Worm (Caenorhabditis elegans): ENCODE data around the gene clec-202.

DNA sequence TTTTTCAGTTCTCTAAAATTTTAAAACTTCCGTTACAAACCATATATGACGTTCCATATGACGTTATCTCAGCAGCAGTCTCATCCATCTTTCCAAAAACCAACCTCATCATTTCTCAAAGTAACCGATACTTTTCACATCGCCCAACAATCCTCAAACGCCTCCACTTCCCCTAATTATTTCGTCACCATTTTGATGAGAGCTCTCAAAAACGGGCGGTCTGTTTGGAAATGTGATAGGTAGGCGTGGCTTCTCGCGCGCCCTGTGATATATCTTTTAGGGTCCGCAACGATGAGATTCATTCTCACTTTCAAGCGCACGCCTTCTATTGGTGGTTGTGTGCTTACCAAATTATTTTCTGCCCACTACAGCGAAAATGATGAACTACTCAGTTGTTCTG, 7.0 kb downstream of the clec-202 start, which contains the start of gene trh-1:
- no peak for TF ChIP-seq ZK546.5 (tag; optimal IDR thresholded peaks at IDR 0.05)
- TF ChIP-seq jun-1 (tag; optimal IDR thresholded peaks at IDR 0.05), result no peak
- TF ChIP-seq ztf-11 (tag; optimal IDR thresholded peaks at IDR 0.05), result no peak
- no peak for TF ChIP-seq ceh-82 (tag; optimal IDR thresholded peaks at IDR 0.05)
- no peak for TF ChIP-seq nhr-42 (GFP tag; IDR thresholded peaks at IDR 0.05)
- no peak for TF ChIP-seq aly-2 (tag; optimal IDR thresholded peaks at IDR 0.05)
- TF ChIP-seq aha-1 (tag), result no peak
- no peak for TF ChIP-seq dmd-6 (GFP tag; IDR thresholded peaks at IDR 0.05)
- TF ChIP-seq zip-11 (GFP tag; IDR thresholded peaks at IDR 0.05), result no peak
- no peak for TF ChIP-seq ceh-62 (tag; optimal IDR thresholded peaks at IDR 0.05)
- no peak for TF ChIP-seq R02D3.7 (tag; optimal IDR thresholded peaks at IDR 0.05)
